Worm (Caenorhabditis elegans) whole organism, mixed stage, embryonic: ENCODE measurements around the gene sir-2.3.

Source experiments
- M03D4.4 ChIP-seq: sonication (generic microtip); optimal IDR thresholded peaks from 2 replicates; lab custom pipeline; 2017; ENCODE audit warnings: mild to moderate bottlenecking, missing genetic modification characterization, missing compliant biosample characterization
- bed-3 ChIP-seq: fragments of 200-800 bp; sonication (Bioruptor generic); optimal IDR thresholded peaks from 3 replicates; lab custom pipeline; 2018; ENCODE audit warnings: mild to moderate bottlenecking, missing genetic modification characterization, moderate library complexity, missing compliant biosample characterization
- blmp-1 ChIP-seq: fragments of 150-350 bp; optimal IDR thresholded peaks from 2 replicates; lab custom pipeline; 2014; ENCODE audit warnings: missing biosample characterization, missing genetic modification characterization
- ceh-39 ChIP-seq: fragments of 150-350 bp; optimal IDR thresholded peaks from 2 replicates; lab custom pipeline; 2014; ENCODE audit warnings: missing biosample characterization, missing genetic modification characterization
- ceh-43 ChIP-seq: fragments of 200-800 bp; sonication (Bioruptor generic); optimal IDR thresholded peaks from 2 replicates; lab custom pipeline; 2018; ENCODE audit warnings: mild to moderate bottlenecking, missing genetic modification characterization, moderate library complexity, missing compliant biosample characterization
- ceh-83 ChIP-seq: fragments of 200-800 bp; sonication (Bioruptor generic); optimal IDR thresholded peaks from 2 replicates; lab custom pipeline; 2018; ENCODE audit warnings: mild to moderate bottlenecking, missing genetic modification characterization, missing compliant biosample characterization
- ces-1 ChIP-seq: fragments of 150-350 bp; optimal IDR thresholded peaks from 2 replicates; lab custom pipeline; 2014; ENCODE audit warnings: missing biosample characterization, missing genetic modification reagents, missing genetic modification characterization
- cnd-1 ChIP-seq: fragments of 200-800 bp; sonication (Bioruptor generic); optimal IDR thresholded peaks from 2 replicates; lab custom pipeline; 2018; ENCODE audit warnings: mild to moderate bottlenecking, missing genetic modification characterization, missing compliant biosample characterization
- drap-1 ChIP-seq: fragments of 200-800 bp; sonication (Bioruptor generic); optimal IDR thresholded peaks from 3 replicates; lab custom pipeline; 2018; ENCODE audit warnings: mild to moderate bottlenecking, missing genetic modification characterization, missing compliant biosample characterization
- elt-1 ChIP-seq: sonication (generic microtip); optimal IDR thresholded peaks from 2 replicates; lab custom pipeline; 2017; ENCODE audit warnings: missing genetic modification characterization, mild to moderate bottlenecking, missing compliant biosample characterization, antibody characterized with exemption, moderate library complexity, borderline replicate concordance; ENCODE audit not compliant: insufficient read depth
- elt-3 ChIP-seq: fragments of 150-350 bp; optimal IDR thresholded peaks from 2 replicates; lab custom pipeline; 2014; ENCODE audit warnings: missing biosample characterization, missing genetic modification characterization
- flh-1 ChIP-seq: fragments of 200-800 bp; sonication (Bioruptor generic); optimal IDR thresholded peaks from 2 replicates; lab custom pipeline; 2018; ENCODE audit warnings: mild to moderate bottlenecking, missing genetic modification characterization, moderate library complexity, missing compliant biosample characterization
- ham-2 ChIP-seq: fragments of 200-800 bp; sonication (Bioruptor generic); optimal IDR thresholded peaks from 2 replicates; lab custom pipeline; 2018; ENCODE audit warnings: mild to moderate bottlenecking, missing genetic modification characterization, missing compliant biosample characterization
- hlh-1 ChIP-seq: fragments of 150-350 bp; optimal IDR thresholded peaks from 2 replicates; lab custom pipeline; 2014; ENCODE audit warnings: missing biosample characterization, missing genetic modification reagents, missing genetic modification characterization
- lin-13 ChIP-seq: fragments of 150-350 bp; optimal IDR thresholded peaks from 2 replicates; lab custom pipeline; 2014; ENCODE audit warnings: missing biosample characterization, missing genetic modification characterization
- lin-32 ChIP-seq: fragments of 200-800 bp; sonication (Bioruptor generic); optimal IDR thresholded peaks from 2 replicates; lab custom pipeline; 2018; ENCODE audit warnings: mild to moderate bottlenecking, missing genetic modification characterization, missing compliant biosample characterization
- lsy-2 ChIP-seq: fragments of 150-350 bp; optimal IDR thresholded peaks from 2 replicates; lab custom pipeline; 2014; ENCODE audit warnings: missing biosample characterization, missing genetic modification characterization
- mab-5 ChIP-seq: fragments of 150-350 bp; optimal IDR thresholded peaks from 2 replicates; lab custom pipeline; 2014; ENCODE audit warnings: missing biosample characterization, missing genetic modification characterization
- mep-1 ChIP-seq: fragments of 150-350 bp; optimal IDR thresholded peaks from 2 replicates; lab custom pipeline; 2017; ENCODE audit warnings: missing biosample characterization, missing genetic modification reagents, missing genetic modification characterization, inconsistent platforms
- mls-2 ChIP-seq: sonication (generic microtip); optimal IDR thresholded peaks from 2 replicates; lab custom pipeline; 2016; ENCODE audit warnings: mild to moderate bottlenecking, missing genetic modification characterization, moderate library complexity, missing compliant biosample characterization
- nhr-12 ChIP-seq: fragments of 150-350 bp; optimal IDR thresholded peaks from 2 replicates; lab custom pipeline; 2014; ENCODE audit warnings: missing biosample characterization, missing genetic modification characterization
- nhr-2 ChIP-seq: fragments of 150-350 bp; optimal IDR thresholded peaks from 2 replicates; lab custom pipeline; 2014; ENCODE audit warnings: missing biosample characterization, missing genetic modification characterization
- nhr-237 ChIP-seq: fragments of 150-350 bp; optimal IDR thresholded peaks from 2 replicates; lab custom pipeline; 2014; ENCODE audit warnings: missing biosample characterization, missing genetic modification characterization
- nhr-28 ChIP-seq: fragments of 150-350 bp; optimal IDR thresholded peaks from 2 replicates; lab custom pipeline; 2014; ENCODE audit warnings: missing biosample characterization, missing genetic modification characterization
- nhr-76 ChIP-seq: sonication (generic microtip); optimal IDR thresholded peaks from 2 replicates; lab custom pipeline; 2017; ENCODE audit warnings: missing biosample characterization, missing genetic modification characterization
- pha-4 ChIP-seq: fragments of 150-350 bp; optimal IDR thresholded peaks from 2 replicates; lab custom pipeline; 2018; ENCODE audit warnings: missing biosample characterization, missing genetic modification reagents, missing genetic modification characterization
- sem-2 ChIP-seq: fragments of 200-800 bp; sonication (Bioruptor generic); optimal IDR thresholded peaks from 2 replicates; lab custom pipeline; 2018; ENCODE audit warnings: mild to moderate bottlenecking, missing genetic modification characterization, missing compliant biosample characterization
- snpc-4 ChIP-seq: fragments of 150-350 bp; optimal IDR thresholded peaks from 2 replicates; lab custom pipeline; 2014; ENCODE audit warnings: missing biosample characterization, missing genetic modification characterization
- sptf-1 ChIP-seq: sonication (generic microtip); optimal IDR thresholded peaks from 2 replicates; lab custom pipeline; 2017; ENCODE audit warnings: mild to moderate bottlenecking, missing genetic modification characterization, moderate library complexity, missing compliant biosample characterization
- tbx-8 ChIP-seq: fragments of 200-800 bp; sonication (Bioruptor generic); optimal IDR thresholded peaks from 2 replicates; lab custom pipeline; 2018; ENCODE audit warnings: mild to moderate bottlenecking, missing genetic modification characterization, moderate library complexity, missing compliant biosample characterization
- unc-120 ChIP-seq: sonication (generic microtip); optimal IDR thresholded peaks from 2 replicates; lab custom pipeline; 2017; ENCODE audit warnings: missing genetic modification characterization, missing compliant biosample characterization; ENCODE audit not compliant: poor library complexity, severe bottlenecking
- unc-39 ChIP-seq: fragments of 150-350 bp; optimal IDR thresholded peaks from 2 replicates; lab custom pipeline; 2014; ENCODE audit warnings: missing biosample characterization, missing genetic modification characterization
- unc-62 ChIP-seq: fragments of 150-350 bp; optimal IDR thresholded peaks from 2 replicates; lab custom pipeline; 2014; ENCODE audit warnings: missing biosample characterization, missing genetic modification reagents, missing genetic modification characterization
- ztf-11 ChIP-seq: fragments of 150-350 bp; optimal IDR thresholded peaks from 2 replicates; lab custom pipeline; 2014; ENCODE audit warnings: missing biosample characterization, missing genetic modification characterization

The sir-2.3 gene

ce11 chrX:13325039-13325438 is 6.4 kb upstream of the sir-2.3 start:
- TF ChIP-seq nhr-28 (tag; lab: Kevin White, UChicago), result no peak
- TF ChIP-seq ham-2 (GFP tag; lab: Kevin White, UChicago), result no peak
- TF ChIP-seq cnd-1 (tag; lab: Kevin White, UChicago), result no peak
- TF ChIP-seq mls-2, result no peak
- no peak for TF ChIP-seq unc-39 (tag; lab: Kevin White, UChicago)
- TF ChIP-seq lin-13, result no peak
- no peak for TF ChIP-seq lsy-2 (tag; lab: Kevin White, UChicago)
- no peak for TF ChIP-seq M03D4.4 (tag; lab: Kevin White, UChicago)
- TF ChIP-seq lin-32 (GFP tag; lab: Kevin White, UChicago), result no peak

ce11 chrX:13328034-13328433 is 3.5 kb upstream of the sir-2.3 start, which contains the start of gene sir-2.2:
Gene sir-2.2 (plus strand): TSS chrX:13328067.
- TF ChIP-seq nhr-28 (tag; lab: Kevin White, UChicago), result no peak
- no peak for TF ChIP-seq elt-3
- TF ChIP-seq elt-1 (tag; lab: Kevin White, UChicago), result no peak
- TF ChIP-seq tbx-8, result no peak
- TF ChIP-seq mep-1 (tag; lab: Kevin White, UChicago), result no peak
- TF ChIP-seq unc-39 (tag; lab: Kevin White, UChicago), result no peak
- no peak for TF ChIP-seq lsy-2 (tag; lab: Kevin White, UChicago)
- TF ChIP-seq ham-2 (GFP tag; lab: Kevin White, UChicago), result no peak
- TF ChIP-seq unc-62 (GFP tag; lab: Kevin White, UChicago), result no peak
- no peak for TF ChIP-seq drap-1 (GFP tag; lab: Kevin White, UChicago)
- TF ChIP-seq ztf-11 (tag; lab: Kevin White, UChicago), result no peak
- no peak for TF ChIP-seq sem-2 (GFP tag; lab: Kevin White, UChicago)
- no peak for TF ChIP-seq M03D4.4 (tag; lab: Kevin White, UChicago)
- TF ChIP-seq nhr-237 (tag; lab: Kevin White, UChicago), result no peak
- no peak for TF ChIP-seq nhr-2 (tag; lab: Kevin White, UChicago)
- no peak for TF ChIP-seq lin-13

ce11 chrX:13328868-13329267 is 2.6 kb upstream of the sir-2.3 start:
- TF ChIP-seq lsy-2 (tag; lab: Kevin White, UChicago) (no peak), unc-62 (GFP tag; lab: Kevin White, UChicago) (peak; percentile 99), ceh-39 (tag; lab: Kevin White, UChicago) (no peak), ceh-43 (GFP tag; lab: Kevin White, UChicago) (no peak), nhr-237 (tag; lab: Kevin White, UChicago) (peak; percentile 20), sem-2 (GFP tag; lab: Kevin White, UChicago) (no peak), sptf-1 (no peak), hlh-1 (tag; lab: Kevin White, UChicago) (peak; percentile 67), mep-1 (tag; lab: Kevin White, UChicago) (peak; percentile 48), ceh-83 (no peak), unc-120 (tag; lab: Kevin White, UChicago) (peak; percentile 97), nhr-12 (tag; lab: Kevin White, UChicago) (no peak), flh-1 (GFP tag; lab: Kevin White, UChicago) (no peak), M03D4.4 (tag; lab: Kevin White, UChicago) (no peak), ces-1 (GFP tag; lab: Kevin White, UChicago) (peak; percentile 51), blmp-1 (tag; lab: Kevin White, UChicago) (no peak), nhr-2 (tag; lab: Kevin White, UChicago) (no peak), ham-2 (GFP tag; lab: Kevin White, UChicago) (no peak), elt-1 (tag; lab: Kevin White, UChicago) (no peak), snpc-4 (no peak), elt-3 (no peak), nhr-28 (tag; lab: Kevin White, UChicago) (no peak), lin-32 (GFP tag; lab: Kevin White, UChicago) (no peak), ztf-11 (tag; lab: Kevin White, UChicago) (no peak), nhr-76 (tag; lab: Kevin White, UChicago) (no peak), mab-5 (tag; lab: Kevin White, UChicago) (peak; percentile 89), bed-3 (no peak), drap-1 (GFP tag; lab: Kevin White, UChicago) (no peak), pha-4 (tag; lab: Kevin White, UChicago) (peak; percentile 21)
